Fruit fly (Drosophila melanogaster) whole organism, adult: ENCODE data around the gene CtIP.

Experiments
- CG12768 ChIP-seq: fragments of 200-800 bp; sonication (Bioruptor generic); optimal IDR thresholded peaks from 2 replicates; lab custom pipeline; 2017; ENCODE audit warnings: missing biosample characterization, missing genetic modification characterization, mild to moderate bottlenecking, moderate library complexity, missing genetic modification reagents
- CG5204 ChIP-seq: fragments of 200-800 bp; sonication (Bioruptor generic); optimal IDR thresholded peaks from 2 replicates; lab custom pipeline; 2016; ENCODE audit warnings: missing biosample characterization, missing genetic modification characterization
- CG7045 ChIP-seq: fragments of 200-800 bp; sonication (Bioruptor generic); optimal IDR thresholded peaks from 2 replicates; lab custom pipeline; 2017; ENCODE audit warnings: missing biosample characterization, mild to moderate bottlenecking, missing genetic modification characterization
- CG7101 ChIP-seq: fragments of 200-800 bp; sonication (Bioruptor generic); optimal IDR thresholded peaks from 2 replicates; lab custom pipeline; 2018; ENCODE audit warnings: missing biosample characterization, mild to moderate bottlenecking, missing genetic modification characterization, moderate library complexity
- bab1 ChIP-seq: fragments of 200-800 bp; sonication (Bioruptor generic); optimal IDR thresholded peaks from 3 replicates; lab custom pipeline; 2019; ENCODE audit warnings: missing biosample characterization, mild to moderate bottlenecking, missing genetic modification characterization, moderate library complexity
- cic ChIP-seq: fragments of 200-800 bp; sonication (Bioruptor generic); optimal IDR thresholded peaks from 2 replicates; lab custom pipeline; 2017; ENCODE audit warnings: missing biosample characterization, mild to moderate bottlenecking, missing genetic modification characterization, moderate library complexity
- cnc ChIP-seq, 2 experiments: fragments of >200 bp; optimal IDR thresholded peaks; 2 replicates each; lab custom pipeline; 2017
- kay ChIP-seq: fragments of 200-800 bp; sonication (Bioruptor generic); peaks from one replicate; lab custom pipeline; 2016; ENCODE audit warnings: missing biosample characterization, missing genetic modification characterization, borderline replicate concordance
- ovo ChIP-seq: fragments of 200-800 bp; sonication (Bioruptor generic); optimal IDR thresholded peaks from 2 replicates; lab custom pipeline; 2016; ENCODE audit warnings: missing biosample characterization, missing genetic modification characterization
- pad ChIP-seq: fragments of 200-800 bp; sonication (Bioruptor generic); optimal IDR thresholded peaks from 3 replicates; lab custom pipeline; 2017; ENCODE audit warnings: missing biosample characterization, missing genetic modification characterization, mild to moderate bottlenecking, moderate library complexity, missing genetic modification reagents
- toe ChIP-seq: fragments of 200-800 bp; sonication (Bioruptor generic); optimal IDR thresholded peaks from 2 replicates; lab custom pipeline; 2016; ENCODE audit warnings: missing biosample characterization, missing genetic modification characterization

DNA sequence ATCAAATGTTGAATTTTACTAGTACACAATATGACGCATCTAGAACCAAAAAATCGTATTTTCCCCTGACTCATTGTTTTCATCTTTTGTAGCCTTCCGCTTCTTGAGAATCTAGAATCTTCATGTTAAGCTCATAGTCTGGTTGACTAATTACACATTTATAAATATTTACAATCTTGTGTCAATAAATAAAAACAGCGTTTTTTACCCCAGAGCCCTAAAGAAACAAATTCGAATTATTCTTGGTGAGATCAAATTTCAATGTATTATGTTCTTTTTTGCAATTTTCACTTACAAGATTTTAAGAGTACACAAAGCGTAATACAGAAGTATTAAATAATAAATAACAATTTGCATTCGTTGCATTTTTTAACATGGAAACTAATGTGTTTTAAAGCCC, 40.0 kb upstream of the CtIP start:
- no peak for TF ChIP-seq CG7101 (tag; lab: Kevin White, UChicago)
- TF ChIP-seq CG12768 (GFP tag; lab: Kevin White, UChicago) = no peak
- no peak for TF ChIP-seq cnc (optimal IDR thresholded peaks at IDR 0.05; lab: Kevin White, UChicago)
- TF ChIP-seq pad (GFP tag; lab: Kevin White, UChicago) = no peak
- peak; percentile 95 for TF ChIP-seq kay (GFP tag; lab: Kevin White, UChicago)
- TF ChIP-seq CG7045 (GFP tag; lab: Kevin White, UChicago) = no peak
- TF ChIP-seq ovo = no peak
- TF ChIP-seq bab1 = no peak
- no peak for TF ChIP-seq CG5204 (GFP tag; lab: Kevin White, UChicago)
- no peak for TF ChIP-seq cic (GFP tag; lab: Kevin White, UChicago)
- TF ChIP-seq toe (GFP tag; lab: Kevin White, UChicago) = no peak
